Fruit fly (Drosophila melanogaster): Measurements from ENCODE around the gene HDAC11.

The HDAC11 gene

dm6 chr3R:24889303-24889892 lies 33.4 kb upstream of the HDAC11 start (continued):
- TF ChIP-seq Dll (GFP tag; IDR thresholded peaks at IDR 0.05; ENCODE audit: partially characterized antibody) (no peak), CG9876 (GFP tag; optimal IDR thresholded peaks at IDR 0.05) (no peak), pum (GFP tag; optimal IDR thresholded peaks at IDR 0.05) (no peak), CG6813 (GFP tag; optimal IDR thresholded peaks at IDR 0.05) (no peak), CG31365 (tag; optimal IDR thresholded peaks at IDR 0.05) (no peak), Oli (tag; optimal IDR thresholded peaks at IDR 0.05) (no peak), Blimp-1 (GFP tag; optimal IDR thresholded peaks at IDR 0.05) (no peak), kni (GFP tag; optimal IDR thresholded peaks at IDR 0.05) (peak; percentile 29), CG14710 (tag; optimal IDR thresholded peaks at IDR 0.05) (no peak), vvl (GFP tag; IDR thresholded peaks at IDR 0.05) (0 out of 2 replicates have a peak, but pooled peaks have one; percentile 12), CG1832 (GFP tag; optimal IDR thresholded peaks at IDR 0.05) (no peak), CG6654 (GFP tag; optimal IDR thresholded peaks at IDR 0.05) (no peak), CG10274 (GFP tag; optimal IDR thresholded peaks at IDR 0.05) (no peak), CG2120 (GFP tag; optimal IDR thresholded peaks at IDR 0.05) (no peak), CG16815 (GFP tag; optimal IDR thresholded peaks at IDR 0.05) (no peak), hbn (GFP tag; IDR thresholded peaks at IDR 0.05; ENCODE audit: partially characterized antibody) (no peak), nerfin-2 (GFP tag; IDR thresholded peaks at IDR 0.05; ENCODE audit: partially characterized antibody) (no peak), E2f2 (GFP tag; IDR thresholded peaks at IDR 0.05) (no peak), CG10565 (GFP tag; optimal IDR thresholded peaks at IDR 0.05) (no peak), grn (GFP tag; optimal IDR thresholded peaks at IDR 0.05) (no peak), row (GFP tag; IDR thresholded peaks at IDR 0.05) (no peak), sqz (GFP tag; optimal IDR thresholded peaks at IDR 0.05) (peak; percentile 35), ap (GFP tag; IDR thresholded peaks at IDR 0.05) (no peak), crp (GFP tag; optimal IDR thresholded peaks at IDR 0.05) (no peak), HLH4C (GFP tag; IDR thresholded peaks at IDR 0.05; ENCODE audit: partially characterized antibody) (no peak), CG10543 (GFP tag; optimal IDR thresholded peaks at IDR 0.05) (peak; percentile 17), Spps (tag; optimal IDR thresholded peaks at IDR 0.05) (no peak), gt (GFP tag; IDR thresholded peaks at IDR 0.05) (no peak), CG31441 (GFP tag; IDR thresholded peaks at IDR 0.05) (no peak), croc (GFP tag; conservative IDR thresholded peaks at IDR 0.05) (no peak), MESR4 (GFP tag; optimal IDR thresholded peaks at IDR 0.05) (no peak), lov (optimal IDR thresholded peaks at IDR 0.05) (no peak), lov (GFP tag; IDR thresholded peaks at IDR 0.05) (no peak), Hr39 (optimal IDR thresholded peaks at IDR 0.05) (no peak), pnt (GFP tag; optimal IDR thresholded peaks at IDR 0.05) (no peak), gem (tag; optimal IDR thresholded peaks at IDR 0.05) (no peak), CG12155 (GFP tag; optimal IDR thresholded peaks at IDR 0.05) (no peak), CG9727 (GFP tag; optimal IDR thresholded peaks at IDR 0.05) (no peak), CG10366 (GFP tag; IDR thresholded peaks at IDR 0.05) (no peak), chm (GFP tag; IDR thresholded peaks at IDR 0.05) (no peak), trem (tag; optimal IDR thresholded peaks at IDR 0.05) (no peak), CG12769 (tag; optimal IDR thresholded peaks at IDR 0.05) (peak; percentile 74), CG3995 (GFP tag; optimal IDR thresholded peaks at IDR 0.05) (no peak), run (tag; optimal IDR thresholded peaks at IDR 0.05) (no peak), bigmax (GFP tag; optimal IDR thresholded peaks at IDR 0.05) (no peak), cwo (GFP tag; optimal IDR thresholded peaks at IDR 0.05) (peak; percentile 78), CG3847 (GFP tag; IDR thresholded peaks at IDR 0.05) (no peak), CG30403 (GFP tag; optimal IDR thresholded peaks at IDR 0.05) (no peak), abd-A (tag; optimal IDR thresholded peaks at IDR 0.05) (peak; percentile 30)
